Fruit fly (Drosophila melanogaster) whole organism, wandering third instar larva: ENCODE data around the gene CG8661.

ENCODE experiments used
- GATAd ChIP-seq: sonication (Bioruptor generic); optimal IDR thresholded peaks from 2 replicates; lab custom pipeline; 2016; ENCODE audit warnings: missing biosample characterization, missing genetic modification characterization
- dmrt93B ChIP-seq: fragments of 200-800 bp; sonication (Bioruptor generic); optimal IDR thresholded peaks from 2 replicates; lab custom pipeline; 2018; ENCODE audit warnings: missing biosample characterization, mild to moderate bottlenecking, missing genetic modification characterization

DNA sequence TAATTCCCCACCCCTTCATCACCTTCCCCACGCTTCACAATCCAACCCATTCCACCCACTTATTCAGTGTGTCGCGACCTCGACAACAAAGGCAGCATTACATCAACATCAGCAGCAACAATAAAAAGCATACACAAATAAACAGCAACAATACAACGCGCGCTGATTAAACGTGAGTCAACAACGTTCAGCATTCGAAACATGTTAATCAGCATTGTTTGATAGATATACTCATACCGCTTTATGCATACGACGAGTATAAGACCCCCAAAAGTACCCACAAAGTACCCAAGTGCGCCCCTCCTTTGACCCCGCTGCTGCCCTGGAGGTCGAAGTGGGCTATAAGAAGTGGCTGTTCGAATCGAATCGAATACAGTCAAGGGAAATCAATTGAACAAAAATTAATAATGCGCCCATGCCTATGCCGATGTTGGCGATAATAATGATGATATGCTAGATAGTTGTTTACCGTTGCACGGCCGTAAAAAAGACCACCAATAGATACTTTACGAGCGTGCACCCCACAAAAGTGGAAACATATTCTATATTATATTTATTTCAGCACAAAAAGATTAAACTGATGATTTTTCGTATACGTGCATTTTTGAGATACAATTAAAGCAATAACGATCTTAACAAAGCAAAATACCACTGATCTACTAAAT, 10.0 kb upstream of the CG8661 start:
- TF ChIP-seq GATAd (GFP tag; lab: Kevin White, UChicago), result no peak
- TF ChIP-seq dmrt93B (GFP tag; lab: Kevin White, UChicago), result no peak
